Worm (Caenorhabditis elegans): Measurements from ENCODE around the gene fzr-1.

fzr-1 gene

DNA sequence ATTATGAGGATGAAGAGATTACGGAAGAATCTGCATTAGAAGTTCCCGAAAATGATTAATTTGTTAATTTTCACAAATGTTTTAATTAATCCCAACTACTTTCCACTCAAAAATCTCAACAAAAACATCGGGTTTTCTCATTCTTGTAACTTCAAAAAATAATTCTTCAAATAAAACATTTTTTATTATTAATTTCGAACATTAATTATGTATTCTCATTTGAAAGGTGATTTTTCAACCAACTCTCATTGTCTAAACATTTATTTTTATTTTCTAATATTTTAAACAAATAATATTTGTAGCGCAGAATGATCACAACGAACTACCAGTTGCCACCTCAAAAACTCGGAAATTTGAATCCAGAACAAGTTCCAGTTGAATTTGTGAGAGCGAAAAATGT lies 27.0 kb upstream of the fzr-1 start, which contains the start of gene ZK1320.7:
ZK1320.7 (plus strand) TSS at position 301 of the 400 bp plus-strand sequence.
- no peak for TF ChIP-seq ztf-29 (GFP tag; IDR thresholded peaks at IDR 0.05)
- no peak for TF ChIP-seq flt-1 (GFP tag; IDR thresholded peaks at IDR 0.05)
- TF ChIP-seq ztf-23 (GFP tag; IDR thresholded peaks at IDR 0.05), result no peak
- no peak for TF ChIP-seq tab-1 (GFP tag; IDR thresholded peaks at IDR 0.05)
- TF ChIP-seq cog-1 (tag; optimal IDR thresholded peaks at IDR 0.05), result no peak
- TF ChIP-seq ref-1 (GFP tag; conservative IDR thresholded peaks at IDR 0.05), result no peak
- TF ChIP-seq klf-2 (GFP tag; conservative IDR thresholded peaks at IDR 0.05), result no peak
- TF ChIP-seq med-1 (GFP tag; optimal IDR thresholded peaks at IDR 0.05; ENCODE audit: insufficient read depth), result no peak
- no peak for TF ChIP-seq T22C8.4 (GFP tag; IDR thresholded peaks at IDR 0.05)

DNA sequence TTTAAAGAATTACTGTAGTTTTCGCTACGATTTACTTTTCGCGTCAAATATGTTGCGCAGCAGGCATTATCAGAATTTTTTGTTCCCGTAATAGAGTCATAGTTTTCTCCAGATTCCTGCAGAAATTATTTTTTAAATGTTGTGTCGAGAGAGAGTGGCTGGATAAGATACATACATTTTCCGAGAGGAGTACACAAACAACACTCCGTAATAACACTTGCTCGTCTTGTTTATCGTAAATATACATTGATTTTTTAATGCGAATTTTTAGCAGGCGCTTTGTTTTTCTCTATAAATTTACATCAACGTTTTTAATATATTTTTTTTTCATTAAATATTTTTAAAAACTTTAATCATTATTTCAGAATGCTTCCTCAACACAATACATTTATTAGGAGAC lies 24.7 kb upstream of the fzr-1 start, which contains the start of gene taf-8:
taf-8 (plus strand) TSS at position 360 of the 400 bp plus-strand sequence.
- no peak for TF ChIP-seq klf-2 (GFP tag; conservative IDR thresholded peaks at IDR 0.05)
- 0 out of 2 replicates have a peak, but pooled peaks have one; percentile 23 for TF ChIP-seq T22C8.4 (GFP tag; IDR thresholded peaks at IDR 0.05)

DNA sequence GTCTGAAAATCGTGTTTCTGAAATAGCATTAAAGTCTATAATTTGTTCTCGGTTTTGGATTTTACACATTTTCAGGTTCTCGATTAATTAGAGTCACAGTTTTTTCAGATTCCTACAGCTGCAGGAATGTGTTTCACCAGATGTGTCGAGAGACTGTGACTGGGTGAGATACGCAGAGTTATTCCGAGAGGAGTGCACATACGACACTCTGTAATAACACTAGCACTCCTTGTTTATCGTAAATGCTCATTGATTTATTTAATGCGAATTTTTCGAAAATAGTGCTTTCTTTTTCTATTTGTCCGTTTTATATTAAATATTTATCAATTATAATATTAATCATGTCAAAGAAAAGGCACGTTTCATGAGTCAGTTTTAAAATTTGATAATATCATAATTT lies 23.1 kb upstream of the fzr-1 start, which contains the start of gene ZK1320.11:
ZK1320.11 (plus strand) TSS at position 243 of the 400 bp plus-strand sequence.
- TF ChIP-seq T22C8.4 (GFP tag; IDR thresholded peaks at IDR 0.05), result no peak
- TF ChIP-seq ztf-29 (GFP tag; IDR thresholded peaks at IDR 0.05), result no peak

DNA sequence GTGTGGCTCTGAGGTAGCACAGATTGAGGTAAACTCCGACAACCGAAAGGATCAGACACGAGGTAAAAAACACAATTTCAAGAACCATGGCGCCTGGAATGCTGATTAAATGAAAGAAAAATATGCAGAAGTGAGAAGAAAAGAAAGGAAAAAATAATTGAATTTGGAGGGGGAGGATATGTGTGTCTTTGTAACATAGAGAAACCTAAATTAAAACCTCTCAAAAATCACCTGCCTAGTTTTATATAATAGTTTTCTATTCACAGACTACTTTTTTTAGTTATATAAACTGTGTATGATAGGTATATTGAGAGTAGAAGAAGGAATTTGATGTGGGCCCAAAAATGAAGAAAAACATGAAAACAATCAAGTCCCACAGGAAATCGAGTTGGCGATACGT lies 21.3 kb upstream of the fzr-1 start, which contains the start of gene ZK1320.5:
ZK1320.5 (minus strand) TSS at position 101 of the 400 bp plus-strand sequence.
- TF ChIP-seq med-1 (GFP tag; optimal IDR thresholded peaks at IDR 0.05; ENCODE audit: insufficient read depth) (no peak), cog-1 (tag; optimal IDR thresholded peaks at IDR 0.05) (no peak), ztf-23 (GFP tag; IDR thresholded peaks at IDR 0.05) (no peak), klf-2 (GFP tag; conservative IDR thresholded peaks at IDR 0.05) (no peak), T22C8.4 (GFP tag; IDR thresholded peaks at IDR 0.05) (no peak), flt-1 (GFP tag; IDR thresholded peaks at IDR 0.05) (no peak), ref-1 (GFP tag; conservative IDR thresholded peaks at IDR 0.05) (no peak), ztf-29 (GFP tag; IDR thresholded peaks at IDR 0.05) (no peak), tab-1 (GFP tag; IDR thresholded peaks at IDR 0.05) (no peak)

DNA sequence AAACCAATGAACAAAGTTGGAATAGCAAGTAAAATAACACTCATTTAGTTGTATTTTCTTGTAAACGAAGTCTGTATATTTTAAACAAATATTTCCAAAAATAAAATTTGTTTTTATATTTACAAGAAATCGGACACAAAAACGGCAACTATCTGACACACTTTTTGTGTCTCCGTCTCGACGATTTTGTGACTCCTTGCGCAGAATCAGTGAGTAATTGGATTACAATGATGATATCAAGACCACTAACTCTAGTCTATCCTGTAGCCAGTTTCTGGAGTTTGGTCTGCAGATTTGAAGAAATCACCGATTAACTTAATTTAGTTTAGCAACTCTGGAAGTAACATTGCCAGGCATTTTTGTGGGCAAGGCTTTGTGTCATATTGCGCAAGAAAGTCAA lies 18.5 kb upstream of the fzr-1 start, which contains the start of gene cyp-13A10:
cyp-13A10 (minus strand) TSS at position 88 of the 400 bp plus-strand sequence.
- no peak for TF ChIP-seq cog-1 (tag; optimal IDR thresholded peaks at IDR 0.05)
- TF ChIP-seq klf-2 (GFP tag; conservative IDR thresholded peaks at IDR 0.05), result no peak
- no peak for TF ChIP-seq med-1 (GFP tag; optimal IDR thresholded peaks at IDR 0.05; ENCODE audit: insufficient read depth)
- no peak for TF ChIP-seq tab-1 (GFP tag; IDR thresholded peaks at IDR 0.05)
- TF ChIP-seq ref-1 (GFP tag; conservative IDR thresholded peaks at IDR 0.05), result no peak
- no peak for TF ChIP-seq flt-1 (GFP tag; IDR thresholded peaks at IDR 0.05)
- no peak for TF ChIP-seq T22C8.4 (GFP tag; IDR thresholded peaks at IDR 0.05)

DNA sequence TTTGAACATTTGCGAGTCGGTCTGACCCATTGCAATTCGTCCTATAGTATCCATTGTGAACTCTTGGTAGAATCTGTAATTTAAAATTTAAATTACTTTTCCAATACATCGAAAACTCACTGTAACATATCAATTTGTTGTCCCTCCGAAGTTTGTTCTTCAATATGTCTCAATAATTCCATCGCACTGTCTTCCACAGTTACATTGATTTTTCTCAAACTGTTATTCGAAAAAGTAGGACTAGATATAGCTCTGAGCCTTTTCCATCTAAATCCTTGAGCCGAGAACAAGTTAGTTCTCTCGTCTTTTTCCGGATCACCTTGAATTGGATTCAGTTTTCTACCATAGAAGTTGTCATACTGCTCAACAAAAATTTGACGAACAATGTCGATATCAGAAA lies 17.9 kb upstream of the fzr-1 start:
- TF ChIP-seq ztf-29 (GFP tag; IDR thresholded peaks at IDR 0.05) (no peak), med-1 (GFP tag; optimal IDR thresholded peaks at IDR 0.05; ENCODE audit: insufficient read depth) (no peak), flt-1 (GFP tag; IDR thresholded peaks at IDR 0.05) (no peak), cog-1 (tag; optimal IDR thresholded peaks at IDR 0.05) (no peak), ztf-23 (GFP tag; IDR thresholded peaks at IDR 0.05) (no peak), klf-2 (GFP tag; conservative IDR thresholded peaks at IDR 0.05) (no peak), tab-1 (GFP tag; IDR thresholded peaks at IDR 0.05) (no peak), T22C8.4 (GFP tag; IDR thresholded peaks at IDR 0.05) (no peak), ref-1 (GFP tag; conservative IDR thresholded peaks at IDR 0.05) (no peak)

DNA sequence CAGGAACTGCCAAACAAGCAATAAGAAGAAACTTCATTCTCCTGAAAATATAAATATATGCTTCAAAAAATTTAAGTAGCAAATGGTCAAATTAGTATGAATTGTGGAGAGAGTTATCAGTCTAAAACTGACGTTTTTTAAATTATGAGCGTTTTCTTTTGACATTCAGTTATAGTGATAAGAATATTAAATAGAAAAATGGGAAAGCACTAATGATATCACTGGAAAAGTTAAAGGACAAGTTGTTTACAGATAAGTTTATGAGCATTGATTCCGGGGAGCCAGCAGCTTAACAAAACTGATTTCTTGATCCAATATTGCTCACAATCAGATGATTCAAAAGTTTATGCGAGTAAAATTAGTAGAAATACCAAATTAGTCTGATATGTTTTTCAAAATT lies 16.1 kb upstream of the fzr-1 start, which contains the start of gene ZK1320.3:
ZK1320.3 (minus strand) TSS at position 41 of the 400 bp plus-strand sequence.
- TF ChIP-seq med-1 (GFP tag; optimal IDR thresholded peaks at IDR 0.05; ENCODE audit: insufficient read depth) (no peak), ref-1 (GFP tag; conservative IDR thresholded peaks at IDR 0.05) (no peak), ztf-29 (GFP tag; IDR thresholded peaks at IDR 0.05) (no peak)

DNA sequence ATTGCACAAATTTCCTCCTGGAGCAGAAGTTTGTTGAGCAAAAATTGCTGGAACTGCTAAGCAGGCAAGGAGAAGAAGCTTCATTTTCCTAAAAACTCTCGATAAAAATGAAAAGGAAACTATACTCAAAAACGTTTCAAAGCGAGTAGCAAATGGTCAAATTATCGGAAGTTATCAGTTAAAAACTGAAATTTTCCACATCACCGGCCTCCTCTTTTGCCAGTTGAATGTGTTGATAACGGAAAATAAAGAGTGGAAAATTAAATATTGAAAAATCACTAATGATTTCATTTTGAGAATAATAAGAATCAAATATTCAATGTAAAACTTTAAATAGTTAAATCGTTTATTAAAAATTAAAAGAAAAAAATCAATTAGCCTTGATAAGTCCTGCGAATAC lies 14.6 kb upstream of the fzr-1 start, which contains the start of gene ZK1320.2:
ZK1320.2 (minus strand) TSS at position 88 of the 400 bp plus-strand sequence.
- TF ChIP-seq cog-1 (tag; optimal IDR thresholded peaks at IDR 0.05) (no peak), med-1 (GFP tag; optimal IDR thresholded peaks at IDR 0.05; ENCODE audit: insufficient read depth) (no peak), flt-1 (GFP tag; IDR thresholded peaks at IDR 0.05) (no peak), ztf-23 (GFP tag; IDR thresholded peaks at IDR 0.05) (no peak), ref-1 (GFP tag; conservative IDR thresholded peaks at IDR 0.05) (no peak), ztf-29 (GFP tag; IDR thresholded peaks at IDR 0.05) (no peak)

DNA sequence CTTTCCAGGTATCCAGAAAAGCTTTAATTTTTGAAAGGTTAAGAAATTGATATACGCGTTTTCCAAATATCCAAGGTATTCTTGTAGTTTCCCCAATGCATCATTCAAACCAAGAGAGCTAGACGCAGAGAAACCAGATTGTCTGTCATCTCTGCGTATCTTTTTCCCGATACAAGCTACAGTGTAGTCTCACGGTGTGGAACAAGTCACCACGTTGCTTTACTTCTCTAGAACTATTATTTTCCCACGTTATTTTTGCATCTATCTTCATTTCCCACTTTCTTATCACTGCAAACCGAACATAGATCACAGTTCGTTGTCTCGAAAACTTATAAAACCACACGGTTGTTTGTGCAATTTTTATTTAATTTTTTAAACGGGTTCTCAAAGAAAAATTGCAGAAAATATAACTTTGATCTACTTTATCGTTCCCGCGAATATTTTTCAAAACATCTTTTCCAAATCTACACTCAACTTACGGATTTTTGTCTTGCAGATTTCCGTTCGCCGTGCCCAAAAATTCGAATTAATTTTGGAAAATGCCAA lies 12.0 kb upstream of the fzr-1 start, which contains the start of gene gstk-1:
gstk-1 (plus strand) TSS at position 496 of the 546 bp plus-strand sequence.
- no peak for TF ChIP-seq klf-2 (GFP tag; conservative IDR thresholded peaks at IDR 0.05)

DNA sequence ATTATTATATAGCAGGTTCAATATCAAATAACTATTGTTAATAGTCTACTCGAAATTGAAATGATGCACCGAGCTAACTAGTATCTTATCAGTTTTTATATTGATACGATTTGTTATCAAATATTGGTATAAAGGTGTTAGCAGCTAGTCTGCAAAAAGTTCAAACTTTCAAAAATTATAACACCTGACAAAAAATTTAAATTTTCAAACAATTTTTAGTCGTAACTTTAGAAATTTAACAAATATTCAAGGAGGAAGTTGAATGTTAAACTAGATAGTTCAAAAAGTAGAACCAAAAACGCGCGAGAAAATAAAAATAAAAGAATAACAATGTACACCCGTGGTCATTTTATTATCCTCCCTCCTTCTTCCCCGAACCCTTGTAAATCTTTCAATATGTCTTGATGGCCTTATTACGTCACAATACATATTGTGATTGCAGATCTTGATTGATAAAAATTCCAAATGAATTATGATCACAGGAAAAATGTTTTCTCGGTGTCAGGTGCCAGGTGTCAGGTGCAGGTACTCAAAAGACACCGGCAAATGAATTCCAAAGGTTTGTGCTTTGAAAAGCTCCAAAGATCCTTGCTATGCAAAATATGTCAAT lies 11.4 kb upstream of the fzr-1 start, which contains the start of gene ZK1307.1:
ZK1307.1 (minus strand) TSS at position 51 of the 610 bp plus-strand sequence.
- TF ChIP-seq flt-1 (GFP tag; IDR thresholded peaks at IDR 0.05), result no peak
- TF ChIP-seq tab-1 (GFP tag; IDR thresholded peaks at IDR 0.05), result no peak
- no peak for TF ChIP-seq ztf-29 (GFP tag; IDR thresholded peaks at IDR 0.05)
- no peak for TF ChIP-seq cog-1 (tag; optimal IDR thresholded peaks at IDR 0.05)
- no peak for TF ChIP-seq klf-2 (GFP tag; conservative IDR thresholded peaks at IDR 0.05)
- no peak for TF ChIP-seq ztf-23 (GFP tag; IDR thresholded peaks at IDR 0.05)
- TF ChIP-seq ref-1 (GFP tag; conservative IDR thresholded peaks at IDR 0.05), result no peak
- TF ChIP-seq T22C8.4 (GFP tag; IDR thresholded peaks at IDR 0.05), result no peak
- no peak for TF ChIP-seq med-1 (GFP tag; optimal IDR thresholded peaks at IDR 0.05; ENCODE audit: insufficient read depth)

All from whole organism, midembryonic.